Fruit fly (Drosophila melanogaster) whole organism, embryonic: ENCODE measurements around the gene CG3294.

Source experiments
- Ada2b ChIP-seq: fragments of 200-800 bp; sonication (Bioruptor generic); IDR thresholded peaks from 2 replicates; pipeline ENCODE4 v1.3.6; 2022; ENCODE audit warnings: missing biosample characterization, missing genetic modification characterization
- Awh ChIP-seq: fragments of 200-800 bp; sonication (Bioruptor generic); IDR thresholded peaks from 2 replicates; pipeline ENCODE4, ENCODE4 v1.3.6; 2022; ENCODE audit warnings: missing biosample characterization, missing genetic modification characterization
- CG11504 ChIP-seq: fragments of 200-800 bp; sonication (Bioruptor generic); optimal IDR thresholded peaks from 3 replicates; lab custom pipeline; 2019; ENCODE audit warnings: missing biosample characterization, mild to moderate bottlenecking, missing genetic modification characterization, moderate library complexity
- CG11560 ChIP-seq: fragments of 200-800 bp; sonication (Bioruptor generic); IDR thresholded peaks from 3 replicates; pipeline ENCODE4 v1.3.6; 2022; ENCODE audit warnings: missing biosample characterization, missing genetic modification characterization
- CG14710 ChIP-seq: fragments of 200-800 bp; sonication (Bioruptor generic); optimal IDR thresholded peaks from 3 replicates; lab custom pipeline; 2019; ENCODE audit warnings: missing biosample characterization, mild to moderate bottlenecking, missing genetic modification characterization, moderate library complexity
- CG15269 ChIP-seq: fragments of 200-800 bp; sonication (Bioruptor generic); optimal IDR thresholded peaks from 2 replicates; lab custom pipeline; 2018; ENCODE audit warnings: missing biosample characterization, mild to moderate bottlenecking, missing genetic modification characterization, moderate library complexity
- CG1647 ChIP-seq: fragments of 200-800 bp; sonication (Bioruptor generic); optimal IDR thresholded peaks from 3 replicates; lab custom pipeline; 2016; ENCODE audit warnings: missing biosample characterization, missing genetic modification characterization
- CG16815 ChIP-seq: fragments of 200-800 bp; sonication (Bioruptor generic); optimal IDR thresholded peaks from 3 replicates; lab custom pipeline; 2017; ENCODE audit warnings: missing biosample characterization, mild to moderate bottlenecking, missing genetic modification characterization
- CG17361 ChIP-seq: fragments of 200-800 bp; sonication (Bioruptor generic); IDR thresholded peaks from 3 replicates; pipeline ENCODE4 v1.3.6; 2022; ENCODE audit warnings: missing biosample characterization, missing genetic modification characterization
- CG17568 ChIP-seq: fragments of 200-800 bp; sonication (Bioruptor generic); optimal IDR thresholded peaks from 2 replicates; lab custom pipeline; 2018; ENCODE audit warnings: missing biosample characterization, mild to moderate bottlenecking, missing genetic modification characterization, moderate library complexity
- CG31224 ChIP-seq: fragments of 200-800 bp; sonication (Bioruptor generic); IDR thresholded peaks from 2 replicates; pipeline ENCODE4 v1.3.6; 2022; ENCODE audit warnings: missing biosample characterization, missing genetic modification characterization
- CG31441 ChIP-seq: fragments of 200-800 bp; sonication (Bioruptor generic); IDR thresholded peaks from 2 replicates; pipeline ENCODE4 v1.3.6; 2022; ENCODE audit warnings: missing biosample characterization, missing genetic modification characterization
- CG3281 ChIP-seq: fragments of 200-800 bp; sonication (Bioruptor generic); optimal IDR thresholded peaks from 3 replicates; lab custom pipeline; 2017; ENCODE audit warnings: missing biosample characterization, mild to moderate bottlenecking, missing genetic modification characterization
- CG4424 ChIP-seq: fragments of 200-800 bp; sonication (Bioruptor generic); optimal IDR thresholded peaks from 3 replicates; lab custom pipeline; 2016; ENCODE audit warnings: missing biosample characterization, missing genetic modification characterization
- CG8089 ChIP-seq: fragments of 200-800 bp; sonication (Bioruptor generic); optimal IDR thresholded peaks from 3 replicates; lab custom pipeline; 2016; ENCODE audit warnings: missing biosample characterization, missing genetic modification characterization
- CG8388 ChIP-seq: fragments of 200-800 bp; sonication (Bioruptor generic); optimal IDR thresholded peaks from 2 replicates; lab custom pipeline; 2019; ENCODE audit warnings: missing biosample characterization, mild to moderate bottlenecking, missing genetic modification characterization, moderate library complexity
- CrebB ChIP-seq: fragments of 200-800 bp; sonication (Bioruptor generic); optimal IDR thresholded peaks from 3 replicates; lab custom pipeline; 2018; ENCODE audit warnings: missing biosample characterization, mild to moderate bottlenecking, missing genetic modification characterization
- Drgx ChIP-seq: fragments of 200-800 bp; sonication (Bioruptor generic); IDR thresholded peaks from 2 replicates; pipeline ENCODE4 v1.3.6; 2022; ENCODE audit warnings: missing biosample characterization, missing genetic modification characterization
- E2f2 ChIP-seq: fragments of 200-800 bp; sonication (Bioruptor generic); IDR thresholded peaks from 2 replicates; pipeline ENCODE4 v1.3.6; 2022; ENCODE audit warnings: missing biosample characterization, missing genetic modification characterization
- Gsc ChIP-seq: fragments of 200-800 bp; sonication (Bioruptor generic); IDR thresholded peaks from 2 replicates; pipeline ENCODE4 v1.3.6; 2022; ENCODE audit warnings: missing biosample characterization, missing genetic modification characterization
- Hand ChIP-seq: fragments of 200-800 bp; sonication (Bioruptor generic); optimal IDR thresholded peaks from 2 replicates; lab custom pipeline; 2017; ENCODE audit warnings: mild to moderate bottlenecking, missing biosample characterization, missing genetic modification reagents, missing genetic modification characterization
- Hr78 ChIP-seq, 2 experiments: fragments of 200-800 bp in 1 of 2; fragments of >200 bp in 1 of 2; sonication (Bioruptor generic) in 1 of 2; optimal IDR thresholded peaks; 2 replicates each; lab custom pipeline; 2017 to 2019; ENCODE audit warnings: missing biosample characterization in 2 of 2, missing genetic modification characterization in 2 of 2, mild to moderate bottlenecking in 1 of 2, moderate library complexity in 1 of 2
- Optix ChIP-seq: fragments of 200-800 bp; sonication (Bioruptor generic); IDR thresholded peaks from 3 replicates; pipeline ENCODE4 v1.3.6; 2022; ENCODE audit warnings: missing biosample characterization, missing genetic modification characterization
- Poxn ChIP-seq: fragments of 200-800 bp; sonication (Bioruptor generic); IDR thresholded peaks from 2 replicates; pipeline ENCODE4 v1.3.6; 2022; ENCODE audit warnings: missing biosample characterization, missing genetic modification characterization
- Sry-δ ChIP-seq: fragments of 200-800 bp; sonication (Bioruptor generic); optimal IDR thresholded peaks from 2 replicates; lab custom pipeline; 2016; ENCODE audit warnings: missing biosample characterization, missing genetic modification characterization
- Xrp1 ChIP-seq: fragments of 200-800 bp; sonication (Bioruptor generic); IDR thresholded peaks from 2 replicates; pipeline ENCODE4 v1.3.6; 2022; ENCODE audit warnings: missing biosample characterization, missing genetic modification characterization
- ato ChIP-seq: fragments of 200-800 bp; sonication (Bioruptor generic); IDR thresholded peaks from 2 replicates; pipeline ENCODE4 v1.3.6; 2022; ENCODE audit warnings: missing biosample characterization, missing genetic modification characterization; ENCODE audit not compliant: partially characterized antibody
- chinmo ChIP-seq: fragments of 200-800 bp; sonication (Bioruptor generic); IDR thresholded peaks from 4 replicates; pipeline ENCODE4 v1.3.6; 2022; ENCODE audit warnings: missing biosample characterization, missing genetic modification characterization; ENCODE audit not compliant: partially characterized antibody
- crol ChIP-seq: fragments of 200-800 bp; sonication (Bioruptor generic); IDR thresholded peaks from 2 replicates; pipeline ENCODE4 v1.3.6; 2022; ENCODE audit warnings: missing biosample characterization, missing genetic modification characterization
- dmrt11E ChIP-seq: fragments of 200-800 bp; sonication (Bioruptor generic); optimal IDR thresholded peaks from 3 replicates; lab custom pipeline; 2018; ENCODE audit warnings: missing biosample characterization, mild to moderate bottlenecking, missing genetic modification characterization, moderate library complexity
- dmrt99B ChIP-seq: fragments of 200-800 bp; sonication (Bioruptor generic); optimal IDR thresholded peaks from 2 replicates; lab custom pipeline; 2018; ENCODE audit warnings: missing biosample characterization, mild to moderate bottlenecking, missing genetic modification characterization, moderate library complexity
- grau ChIP-seq: fragments of 200-800 bp; optimal IDR thresholded peaks from 3 replicates; lab custom pipeline; 2019; ENCODE audit warnings: missing biosample characterization, mild to moderate bottlenecking, missing genetic modification characterization, moderate library complexity
- ham ChIP-seq: fragments of 200-800 bp; sonication (Bioruptor generic); IDR thresholded peaks from 2 replicates; pipeline ENCODE4 v1.3.6; 2022; ENCODE audit warnings: missing biosample characterization, missing genetic modification characterization
- hkb ChIP-seq, 2 experiments: fragments of 200-800 bp in 1 of 2; fragments of >200 bp in 1 of 2; sonication (Bioruptor generic) in 1 of 2; IDR thresholded peaks in 1 of 2; optimal IDR thresholded peaks in 1 of 2; 2 replicates each; pipeline versions ENCODE4 v1.3.6 to Lab custom; 2017 to 2022; ENCODE audit warnings: missing biosample characterization in 1 of 2, missing genetic modification characterization in 1 of 2
- lola ChIP-seq, 3 experiments: fragments of >200 bp in 2 of 3; fragments of 200-800 bp in 1 of 3; sonication (Bioruptor generic) in 1 of 3; optimal IDR thresholded peaks; 2 replicates each; lab custom pipeline; 2017 to 2019; ENCODE audit warnings: missing biosample characterization in 3 of 3, missing genetic modification characterization in 3 of 3, mild to moderate bottlenecking in 1 of 3, moderate library complexity in 1 of 3
- maf-S ChIP-seq: fragments of 200-800 bp; sonication (Bioruptor generic); optimal IDR thresholded peaks from 2 replicates; lab custom pipeline; 2016; ENCODE audit warnings: missing biosample characterization, missing genetic modification characterization
- nau ChIP-seq: fragments of 200-800 bp; sonication (Bioruptor generic); optimal IDR thresholded peaks from 3 replicates; lab custom pipeline; 2017; ENCODE audit warnings: missing biosample characterization, mild to moderate bottlenecking, missing genetic modification characterization, missing genetic modification reagents
- nerfin-2 ChIP-seq: fragments of 200-800 bp; sonication (Bioruptor generic); IDR thresholded peaks from 2 replicates; pipeline ENCODE4 v1.3.6; 2022; ENCODE audit warnings: missing biosample characterization, missing genetic modification characterization; ENCODE audit not compliant: partially characterized antibody
- nom ChIP-seq: fragments of 200-800 bp; sonication (Bioruptor generic); optimal IDR thresholded peaks from 2 replicates; lab custom pipeline; 2017; ENCODE audit warnings: missing biosample characterization, missing genetic modification characterization, mild to moderate bottlenecking, moderate library complexity, missing genetic modification reagents
- org-1 ChIP-seq: fragments of 200-800 bp; sonication (Bioruptor generic); optimal IDR thresholded peaks from 2 replicates; lab custom pipeline; 2017; ENCODE audit warnings: missing biosample characterization, missing genetic modification characterization
- phol ChIP-seq: fragments of 200-800 bp; sonication (Bioruptor generic); optimal IDR thresholded peaks from 3 replicates; lab custom pipeline; 2018; ENCODE audit warnings: missing biosample characterization, mild to moderate bottlenecking, missing genetic modification characterization, moderate library complexity
- prd ChIP-seq, 3 experiments: fragments of >200 bp in 2 of 3; fragments of 200-800 bp in 1 of 3; sonication (Bioruptor generic) in 1 of 3; optimal IDR thresholded peaks in 2 of 3; IDR thresholded peaks in 1 of 3; 2 replicates in 2 of 3; 3 replicates in 1 of 3; pipeline versions ENCODE4 v1.3.6 to Lab custom; 2017 to 2022; ENCODE audit warnings: missing biosample characterization in 1 of 3, missing genetic modification characterization in 1 of 3
- run ChIP-seq: fragments of 200-800 bp; sonication (Bioruptor generic); optimal IDR thresholded peaks from 3 replicates; lab custom pipeline; 2018; ENCODE audit warnings: missing biosample characterization, mild to moderate bottlenecking, missing genetic modification characterization
- sisA ChIP-seq: fragments of 200-800 bp; sonication (Bioruptor generic); IDR thresholded peaks from 2 replicates; pipeline ENCODE4 v1.3.6; 2022; ENCODE audit warnings: missing biosample characterization, missing genetic modification characterization
- tap ChIP-seq: fragments of 200-800 bp; optimal IDR thresholded peaks from 3 replicates; lab custom pipeline; 2019; ENCODE audit warnings: missing biosample characterization, mild to moderate bottlenecking, missing genetic modification characterization, moderate library complexity
- trem ChIP-seq: fragments of 200-800 bp; optimal IDR thresholded peaks from 3 replicates; lab custom pipeline; 2019; ENCODE audit warnings: missing biosample characterization, mild to moderate bottlenecking, missing genetic modification characterization, moderate library complexity
- unpg ChIP-seq: fragments of 200-800 bp; sonication (Bioruptor generic); optimal IDR thresholded peaks from 3 replicates; lab custom pipeline; 2018; ENCODE audit warnings: missing biosample characterization, mild to moderate bottlenecking, missing genetic modification characterization, moderate library complexity

CG3294 gene

DNA sequence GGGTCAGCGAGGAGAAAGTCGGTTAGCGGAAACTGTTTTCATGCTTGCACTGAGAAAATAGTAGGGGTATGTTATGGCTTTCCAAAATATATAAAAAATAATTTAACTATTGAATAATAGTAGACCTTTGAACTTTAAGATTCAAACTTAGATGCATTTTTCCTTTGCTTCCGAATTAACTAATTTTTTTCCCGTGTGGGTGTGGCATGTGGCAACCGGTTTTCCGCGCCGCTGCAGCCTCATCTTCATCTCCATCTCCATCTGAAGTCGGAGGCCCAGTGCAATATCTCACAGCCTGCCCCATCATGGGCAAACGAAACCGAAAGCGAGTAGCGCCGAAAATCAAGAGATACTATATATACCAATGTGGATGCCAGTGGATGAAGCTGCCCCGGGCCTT is 3.3 kb downstream of the CG3294 start (continued):
- TF ChIP-seq Gsc (GFP tag; lab: Robert Waterston, UW) (no peak), Xrp1 (GFP tag; lab: Robert Waterston, UW) (peak; percentile 53), Hr78 (GFP tag; optimal IDR thresholded peaks at IDR 0.05; lab: Kevin White, UChicago) (peak in 1 of 2 experiments; percentile 29), Drgx (GFP tag; lab: Robert Waterston, UW) (peak; percentile 73), E2f2 (GFP tag; lab: Robert Waterston, UW) (no peak), nom (GFP tag; lab: Kevin White, UChicago) (peak; percentile 8), sisA (GFP tag; lab: Robert Waterston, UW) (no peak), CG17568 (GFP tag; lab: Kevin White, UChicago) (no peak), prd (optimal IDR thresholded peaks at IDR 0.05; lab: Kevin White, UChicago) (no peak), prd (GFP tag; IDR thresholded peaks at IDR 0.05; lab: Robert Waterston, UW) (peak; percentile 28; the same call in 2 of the 3 replicates), CG17361 (GFP tag; lab: Robert Waterston, UW) (0 out of 3 replicates have a peak, but pooled peaks have one; percentile 16), tap (tag; lab: Kevin White, UChicago) (no peak), CG31441 (GFP tag; lab: Robert Waterston, UW) (0 out of 2 replicates have a peak, but pooled peaks have one; percentile 21), Awh (0 out of 2 replicates have a peak, but pooled peaks have one; percentile 17), phol (tag; lab: Kevin White, UChicago) (peak; percentile 29), Sry-δ (no peak), dmrt11E (tag; lab: Kevin White, UChicago) (no peak), crol (no peak), Optix (no peak), lola (GFP tag; optimal IDR thresholded peaks at IDR 0.05; lab: Kevin White, UChicago) (peak in 1 of 3 experiments; percentile 26)
- TF ChIP-seq, all 482 proteins: peak for 27

- TF ChIP-seq CG11560 (tag; lab: Robert Waterston, UW) (no peak), CG31224 (no peak), CG11504 (tag; lab: Kevin White, UChicago) (no peak), Awh (peak; percentile 90), maf-S (GFP tag; lab: Kevin White, UChicago) (no peak), CrebB (tag; lab: Kevin White, UChicago) (no peak), CG15269 (tag; lab: Kevin White, UChicago) (peak; percentile 21), dmrt99B (tag; lab: Kevin White, UChicago) (no peak), ato (GFP tag; lab: Robert Waterston, UW) (no peak), hkb (optimal IDR thresholded peaks at IDR 0.05; lab: Kevin White, UChicago) (no peak), hkb (GFP tag; IDR thresholded peaks at IDR 0.05; lab: Robert Waterston, UW) (no peak), CG8089 (GFP tag; lab: Kevin White, UChicago) (no peak), grau (tag; lab: Kevin White, UChicago) (no peak), run (tag; lab: Kevin White, UChicago) (no peak)
Observed at dm6 chr2L:4798894-4799293, 4.5 kb downstream of the CG3294 start.

dm6 chr2L:4800033-4800432 is 5.7 kb downstream of the CG3294 start:
- TF ChIP-seq CG1647 (GFP tag; lab: Kevin White, UChicago) = no peak
- no peak for TF ChIP-seq trem (tag; lab: Kevin White, UChicago)
- TF ChIP-seq org-1 (GFP tag; lab: Kevin White, UChicago) = no peak
- TF ChIP-seq chinmo (GFP tag; lab: Robert Waterston, UW) = 0 out of 4 replicates have a peak, but pooled peaks have one; percentile 25
- TF ChIP-seq sisA (GFP tag; lab: Robert Waterston, UW) = no peak
- no peak for TF ChIP-seq CG16815 (GFP tag; lab: Kevin White, UChicago)
- peak; percentile 9 for TF ChIP-seq CG8388 (GFP tag; lab: Kevin White, UChicago)
- no peak for TF ChIP-seq Hand
- TF ChIP-seq ham (GFP tag; lab: Robert Waterston, UW) = no peak
- TF ChIP-seq CG3281 (GFP tag; lab: Kevin White, UChicago) = no peak
- TF ChIP-seq Poxn = no peak
- TF ChIP-seq unpg (GFP tag; lab: Kevin White, UChicago) = no peak
- TF ChIP-seq Ada2b (GFP tag; lab: Robert Waterston, UW) = no peak
- no peak for TF ChIP-seq nau (GFP tag; lab: Kevin White, UChicago)
- no peak for TF ChIP-seq CG14710 (tag; lab: Kevin White, UChicago)
- no peak for TF ChIP-seq lola (GFP tag; optimal IDR thresholded peaks at IDR 0.05; lab: Kevin White, UChicago)
- no peak for TF ChIP-seq CG4424 (GFP tag; lab: Kevin White, UChicago)
- no peak for TF ChIP-seq nerfin-2
